Worm (Caenorhabditis elegans): ENCODE results near the gene F32D8.13.

Gene F32D8.13

ce11 chrV:10859775-10860174 is 36.6 kb downstream of the F32D8.13 start:
- TF ChIP-seq unc-62 (GFP tag; optimal IDR thresholded peaks at IDR 0.05), result no peak

- TF ChIP-seq unc-62 (GFP tag; optimal IDR thresholded peaks at IDR 0.05), result no peak
Observed at ce11 chrV:10859048-10859637, 37.2 kb downstream of the F32D8.13 start.

- no peak for TF ChIP-seq unc-62 (GFP tag; optimal IDR thresholded peaks at IDR 0.05)
Observed at ce11 chrV:10858340-10858739, 38.0 kb downstream of the F32D8.13 start.

ce11 chrV:10856901-10857637 is 39.3 kb downstream of the F32D8.13 start:
- no peak for TF ChIP-seq unc-62 (GFP tag; optimal IDR thresholded peaks at IDR 0.05)

ce11 chrV:10855363-10855762 is 41.0 kb downstream of the F32D8.13 start:
- no peak for TF ChIP-seq unc-62 (GFP tag; optimal IDR thresholded peaks at IDR 0.05)

ce11 chrV:10854197-10854596 is 42.1 kb downstream of the F32D8.13 start:
- TF ChIP-seq unc-62 (GFP tag; optimal IDR thresholded peaks at IDR 0.05), result no peak

ce11 chrV:10846893-10847292 is 49.5 kb downstream of the F32D8.13 start, which contains the start of gene C29A12.6:
TSS of gene C29A12.6 (plus strand) at chrV:10847193.
- no peak for TF ChIP-seq unc-62 (GFP tag; optimal IDR thresholded peaks at IDR 0.05)
